Worm (Caenorhabditis elegans): ENCODE data around the gene F01G10.6.

Gene F01G10.6

ce11 chrIV:10216704-10217296 is 10.6 kb downstream of the F01G10.6 start:
- TF ChIP-seq nhr-10 (tag; optimal IDR thresholded peaks at IDR 0.05) (no peak), lin-13 (GFP tag; optimal IDR thresholded peaks at IDR 0.05) (no peak), Y48G9A.11 (GFP tag; IDR thresholded peaks at IDR 0.05) (0 out of 2 replicates have a peak, but pooled peaks have one; percentile 36), rbr-2 (tag; optimal IDR thresholded peaks at IDR 0.05) (no peak), lin-15B (tag; optimal IDR thresholded peaks at IDR 0.05) (no peak), ZK546.5 (tag; optimal IDR thresholded peaks at IDR 0.05) (no peak), ceh-20 (GFP tag; IDR thresholded peaks at IDR 0.05) (no peak), ztf-11 (tag; optimal IDR thresholded peaks at IDR 0.05) (no peak), lin-38 (GFP tag; IDR thresholded peaks at IDR 0.05) (peak; percentile 19; the same call in 1 of the 2 replicates), Y75B8A.6 (GFP tag; IDR thresholded peaks at IDR 0.05) (no peak), snpc-4 (tag; optimal IDR thresholded peaks at IDR 0.05) (no peak), arid-1 (GFP tag; conservative IDR thresholded peaks at IDR 0.05) (no peak), nhr-25 (tag; optimal IDR thresholded peaks at IDR 0.05; ENCODE audit: borderline replicate concordance, insufficient read depth) (no peak), unc-62 (GFP tag; optimal IDR thresholded peaks at IDR 0.05 in 1 of 2) (no peak), unc-62 (tag; optimal IDR thresholded peaks at IDR 0.05) (no peak), madf-5 (GFP tag; IDR thresholded peaks at IDR 0.05) (peak in 1 of 2 experiments; percentile 80; a peak in 1 of 4 replicates), vab-7 (GFP tag; IDR thresholded peaks at IDR 0.05) (no peak), spr-3 (GFP tag; optimal IDR thresholded peaks at IDR 0.05) (peak; percentile 35), egl-43 (GFP tag; IDR thresholded peaks at IDR 0.05) (no peak; the same call in 1 of the 2 replicates), zfp-3 (GFP tag; conservative IDR thresholded peaks at IDR 0.05) (0 out of 2 replicates have a peak, but pooled peaks have one; percentile 47), aly-2 (tag; optimal IDR thresholded peaks at IDR 0.05) (no peak), nhr-77 (tag; optimal IDR thresholded peaks at IDR 0.05) (no peak), tra-1 (GFP tag; IDR thresholded peaks at IDR 0.05) (no peak), mdl-1 (tag; optimal IDR thresholded peaks at IDR 0.05) (no peak), php-3 (GFP tag; IDR thresholded peaks at IDR 0.05) (no peak), set-16 (GFP tag; IDR thresholded peaks at IDR 0.05) (peak; percentile 98), jun-1 (tag; optimal IDR thresholded peaks at IDR 0.05) (no peak)

ce11 chrIV:10216078-10216477 is 11.4 kb downstream of the F01G10.6 start, which contains the start of gene col-124:
Gene col-124 (plus strand): TSS chrIV:10216451.
- no peak for TF ChIP-seq nhr-10 (tag; optimal IDR thresholded peaks at IDR 0.05)
- no peak for TF ChIP-seq php-3 (GFP tag; IDR thresholded peaks at IDR 0.05)
- peak; percentile 16 for TF ChIP-seq cey-2 (tag; optimal IDR thresholded peaks at IDR 0.05; ENCODE audit: borderline replicate concordance, insufficient read depth)
- TF ChIP-seq ces-1 (GFP tag; optimal IDR thresholded peaks at IDR 0.05) = no peak
- no peak for TF ChIP-seq mes-2 (tag; optimal IDR thresholded peaks at IDR 0.05; ENCODE audit: poor library complexity, severe bottlenecking)
- TF ChIP-seq nhr-48 (tag; optimal IDR thresholded peaks at IDR 0.05) = peak; percentile 71
- no peak for TF ChIP-seq aly-2 (tag; optimal IDR thresholded peaks at IDR 0.05)
- peak; percentile 56 for TF ChIP-seq dmd-6 (GFP tag; IDR thresholded peaks at IDR 0.05)
- no peak for TF ChIP-seq ceh-32 (tag; optimal IDR thresholded peaks at IDR 0.05; ENCODE audit: poor library complexity)
- TF ChIP-seq rbr-2 (tag; optimal IDR thresholded peaks at IDR 0.05) = no peak
- TF ChIP-seq egl-27 (tag; optimal IDR thresholded peaks at IDR 0.05) = no peak
- TF ChIP-seq mxl-2 (GFP tag; conservative IDR thresholded peaks at IDR 0.05) = 0 out of 2 replicates have a peak, but pooled peaks have one; percentile 9

ce11 chrIV:10215393-10215792 is 12.0 kb downstream of the F01G10.6 start:
- TF ChIP-seq mxl-2 (GFP tag; conservative IDR thresholded peaks at IDR 0.05) (no peak), unc-62 (GFP tag; optimal IDR thresholded peaks at IDR 0.05 in 1 of 2) (peak in 1 of 2 experiments; percentile 95), unc-62 (tag; optimal IDR thresholded peaks at IDR 0.05) (no peak)

Data from whole organism, L4 larva.